Fruit fly (Drosophila melanogaster): ENCODE data around the gene CG33159.

The CG33159 gene

DNA sequence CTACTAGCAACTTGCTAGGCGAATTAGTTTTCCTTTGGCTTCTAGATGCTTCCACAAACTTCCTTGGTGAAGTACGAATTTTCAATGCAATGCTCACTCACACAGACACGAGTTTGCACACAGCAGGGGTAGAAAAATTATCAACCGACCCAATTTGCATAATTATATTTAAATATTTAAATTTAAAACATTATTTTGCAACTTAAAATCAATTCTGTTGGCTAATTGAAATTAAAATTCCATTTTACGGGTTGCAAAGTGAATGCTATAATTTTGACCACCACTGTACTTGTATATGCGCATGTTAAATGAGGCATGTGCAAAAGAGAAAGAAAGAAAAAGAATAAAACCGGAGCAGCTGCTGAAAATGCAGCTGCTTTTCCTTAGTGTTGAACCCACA, 10.2 kb downstream of the CG33159 start (continued):
- TF ChIP-seq Hand (GFP tag; optimal IDR thresholded peaks at IDR 0.05) (peak; percentile 90), Rfx (GFP tag; IDR thresholded peaks at IDR 0.05) (peak; percentile 92), CG2712 (tag; optimal IDR thresholded peaks at IDR 0.05) (peak; percentile 95), stwl (tag; optimal IDR thresholded peaks at IDR 0.05) (peak; percentile 50), Atf3 (GFP tag; optimal IDR thresholded peaks at IDR 0.05) (peak; percentile 4), CG4820 (GFP tag; optimal IDR thresholded peaks at IDR 0.05) (peak; percentile 87), CkIIα-i1 (GFP tag; IDR thresholded peaks at IDR 0.05) (0 out of 2 replicates have a peak, but pooled peaks have one; percentile 15), CG8359 (GFP tag; optimal IDR thresholded peaks at IDR 0.05; ENCODE audit: borderline replicate concordance) (peak; percentile 73), CG8944 (GFP tag; optimal IDR thresholded peaks at IDR 0.05) (peak; percentile 31), slp2 (GFP tag; optimal IDR thresholded peaks at IDR 0.05) (peak; percentile 50), TFAM (GFP tag; optimal IDR thresholded peaks at IDR 0.05) (peak; percentile 75), CG15514 (GFP tag; optimal IDR thresholded peaks at IDR 0.05) (peak; percentile 88), ftz-f1 (GFP tag; optimal IDR thresholded peaks at IDR 0.05) (no peak), luna (GFP tag; optimal IDR thresholded peaks at IDR 0.05) (peak; percentile 8), klu (GFP tag; IDR thresholded peaks at IDR 0.05) (peak; percentile 83), CG1792 (GFP tag; optimal IDR thresholded peaks at IDR 0.05) (peak; percentile 50), Meics (GFP tag; optimal IDR thresholded peaks at IDR 0.05) (peak; percentile 94), dmrt11E (tag; optimal IDR thresholded peaks at IDR 0.05) (peak; percentile 93), amos (GFP tag; IDR thresholded peaks at IDR 0.05; ENCODE audit: partially characterized antibody) (no peak), otp (GFP tag; IDR thresholded peaks at IDR 0.05) (peak; percentile 92; the same call in 2 of the 3 replicates), inv (GFP tag; IDR thresholded peaks at IDR 0.05; ENCODE audit: partially characterized antibody) (no peak), CG10209 (GFP tag; optimal IDR thresholded peaks at IDR 0.05) (peak; percentile 92), CG5245 (GFP tag; optimal IDR thresholded peaks at IDR 0.05) (peak; percentile 87), Sry-β (GFP tag; optimal IDR thresholded peaks at IDR 0.05) (peak; percentile 58), B-H2 (GFP tag; optimal IDR thresholded peaks at IDR 0.05) (peak; percentile 58), CG4360 (GFP tag; IDR thresholded peaks at IDR 0.05) (peak; percentile 71), nmo (GFP tag; optimal IDR thresholded peaks at IDR 0.05) (peak; percentile 96), fd96Cb (tag; optimal IDR thresholded peaks at IDR 0.05) (peak; percentile 96), pzg (GFP tag; optimal IDR thresholded peaks at IDR 0.05) (peak; percentile 12), Kr (GFP tag; optimal IDR thresholded peaks at IDR 0.05) (no peak), CG6765 (GFP tag; optimal IDR thresholded peaks at IDR 0.05) (peak; percentile 86), CG32767 (GFP tag; IDR thresholded peaks at IDR 0.05) (peak; percentile 90), CG12659 (GFP tag; optimal IDR thresholded peaks at IDR 0.05) (peak; percentile 93), tgo (GFP tag; IDR thresholded peaks at IDR 0.05) (peak; percentile 93), CG8290 (GFP tag; optimal IDR thresholded peaks at IDR 0.05) (peak; percentile 75), CG8290 (tag; optimal IDR thresholded peaks at IDR 0.05) (peak in 1 of 2 experiments; percentile 82), ato (GFP tag; IDR thresholded peaks at IDR 0.05; ENCODE audit: partially characterized antibody) (no peak), ind (GFP tag; optimal IDR thresholded peaks at IDR 0.05) (peak; percentile 88), knrl (GFP tag; IDR thresholded peaks at IDR 0.05; ENCODE audit: partially characterized antibody) (0 out of 3 replicates have a peak, but pooled peaks have one; percentile 12), CG7786 (GFP tag; optimal IDR thresholded peaks at IDR 0.05) (no peak), CG16815 (GFP tag; optimal IDR thresholded peaks at IDR 0.05) (peak; percentile 85), D19B (GFP tag; optimal IDR thresholded peaks at IDR 0.05) (peak; percentile 79), Mrtf (GFP tag; IDR thresholded peaks at IDR 0.05) (peak; percentile 86), CG13287 (GFP tag; IDR thresholded peaks at IDR 0.05; ENCODE audit: partially characterized antibody) (no peak), Bteb2 (GFP tag; optimal IDR thresholded peaks at IDR 0.05) (peak; percentile 52), CG30020 (tag; optimal IDR thresholded peaks at IDR 0.05) (peak; percentile 48), tll (GFP tag; optimal IDR thresholded peaks at IDR 0.05) (peak in 1 of 2 experiments; percentile 19), Rx (GFP tag; IDR thresholded peaks at IDR 0.05) (peak; percentile 93), Hsf (GFP tag; optimal IDR thresholded peaks at IDR 0.05) (peak; percentile 76), CG15479 (GFP tag; optimal IDR thresholded peaks at IDR 0.05) (peak; percentile 43)
